Fruit fly (Drosophila melanogaster) whole organism, prepupa: ENCODE results near the gene CG34301.

Source experiments
- Blimp-1 ChIP-seq: fragments of 200-800 bp; sonication (Bioruptor generic); optimal IDR thresholded peaks from 3 replicates; lab custom pipeline; 2017; ENCODE audit warnings: missing biosample characterization, missing genetic modification characterization, mild to moderate bottlenecking, moderate library complexity, missing genetic modification reagents
- CG16779 ChIP-seq: fragments of 200-800 bp; sonication (Bioruptor generic); optimal IDR thresholded peaks from 3 replicates; lab custom pipeline; 2017; ENCODE audit warnings: missing biosample characterization, mild to moderate bottlenecking, missing genetic modification characterization
- OdsH ChIP-seq: fragments of 200-800 bp; sonication (Bioruptor generic); optimal IDR thresholded peaks from 3 replicates; lab custom pipeline; 2016; ENCODE audit warnings: missing biosample characterization, missing genetic modification characterization

dm6 chr3R:8731597-8732263 lies 41.5 kb upstream of the CG34301 start, which contains the start of the genes M1BP and CG8202:
- TF ChIP-seq OdsH (GFP tag; lab: Kevin White, UChicago) (peak; percentile 89), Blimp-1 (GFP tag; lab: Kevin White, UChicago) (peak; percentile 77), CG16779 (no peak)
